Worm (Caenorhabditis elegans) whole organism, late embryonic: ENCODE results near the gene C02F5.12.

Experiments used
- ets-4 ChIP-seq: sonication (generic microtip); optimal IDR thresholded peaks from 2 replicates; lab custom pipeline; 2016; ENCODE audit warnings: missing genetic modification characterization, missing compliant biosample characterization
- fkh-10 ChIP-seq: fragments of 150-350 bp; optimal IDR thresholded peaks from 2 replicates; lab custom pipeline; 2014; ENCODE audit warnings: missing biosample characterization, missing genetic modification reagents, missing genetic modification characterization
- tbx-2 ChIP-seq: sonication (generic microtip); optimal IDR thresholded peaks from 2 replicates; lab custom pipeline; 2016; ENCODE audit warnings: missing genetic modification characterization, missing compliant biosample characterization
- unc-42 ChIP-seq: sonication (generic microtip); optimal IDR thresholded peaks from 2 replicates; lab custom pipeline; 2016; ENCODE audit warnings: missing genotype, missing genetic modification characterization, missing compliant biosample characterization

- TF ChIP-seq ets-4 (tag; lab: Kevin White, UChicago): no peak
- TF ChIP-seq unc-42 (tag; lab: Kevin White, UChicago): no peak
- no peak for TF ChIP-seq fkh-10 (GFP tag; lab: Kevin White, UChicago)
- no peak for TF ChIP-seq tbx-2 (tag; lab: Kevin White, UChicago)
Observed at ce11 chrIII:8240948-8241347, 1.9 kb downstream of the C02F5.12 start.
